Fruit fly (Drosophila melanogaster) whole organism, embryonic: ENCODE measurements around the gene Tbc1d22.

Source experiments
- Abd-B ChIP-seq: fragments of 200-800 bp; sonication (Bioruptor generic); optimal IDR thresholded peaks from 2 replicates; lab custom pipeline; 2018; ENCODE audit warnings: missing biosample characterization, mild to moderate bottlenecking, missing genetic modification characterization, moderate library complexity
- CG10431 ChIP-seq: fragments of 200-800 bp; sonication (Bioruptor generic); optimal IDR thresholded peaks from 3 replicates; lab custom pipeline; 2018; ENCODE audit warnings: missing biosample characterization, mild to moderate bottlenecking, missing genetic modification characterization
- CG10959 ChIP-seq: fragments of 200-800 bp; sonication (Bioruptor generic); IDR thresholded peaks from 2 replicates; pipeline ENCODE4 v1.3.6; 2022; ENCODE audit warnings: missing biosample characterization, missing genetic modification characterization
- CG12299 ChIP-seq: fragments of 200-800 bp; sonication (Bioruptor generic); optimal IDR thresholded peaks from 2 replicates; lab custom pipeline; 2018; ENCODE audit warnings: missing biosample characterization, mild to moderate bottlenecking, missing genetic modification characterization
- CG12391 ChIP-seq: fragments of 200-800 bp; sonication (Bioruptor generic); optimal IDR thresholded peaks from 3 replicates; lab custom pipeline; 2018; ENCODE audit warnings: missing biosample characterization, mild to moderate bottlenecking, missing genetic modification characterization, moderate library complexity
- CG12769 ChIP-seq: fragments of 200-800 bp; sonication (Bioruptor generic); optimal IDR thresholded peaks from 2 replicates; lab custom pipeline; 2019; ENCODE audit warnings: missing biosample characterization, mild to moderate bottlenecking, missing genetic modification characterization, moderate library complexity
- CG14860 ChIP-seq: fragments of 200-800 bp; sonication (Bioruptor generic); IDR thresholded peaks from 3 replicates; pipeline ENCODE4 v1.3.6; 2022; ENCODE audit warnings: missing biosample characterization, missing genetic modification characterization; ENCODE audit not compliant: partially characterized antibody
- CG1529 ChIP-seq: fragments of 200-800 bp; sonication (Bioruptor generic); optimal IDR thresholded peaks from 3 replicates; lab custom pipeline; 2018; ENCODE audit warnings: missing biosample characterization, missing genetic modification characterization
- CG16813 ChIP-seq: fragments of 200-800 bp; sonication (Bioruptor generic); IDR thresholded peaks from 3 replicates; pipeline ENCODE4 v1.3.6; 2022; ENCODE audit warnings: missing biosample characterization, missing genetic modification characterization; ENCODE audit not compliant: partially characterized antibody
- CG17359 ChIP-seq: fragments of 200-800 bp; sonication (Bioruptor generic); optimal IDR thresholded peaks from 3 replicates; lab custom pipeline; 2018; ENCODE audit warnings: missing biosample characterization, mild to moderate bottlenecking, missing genetic modification characterization, moderate library complexity
- CG1792 ChIP-seq: fragments of 200-800 bp; sonication (Bioruptor generic); optimal IDR thresholded peaks from 2 replicates; lab custom pipeline; 2016; ENCODE audit warnings: missing biosample characterization, missing genetic modification characterization
- CG1832 ChIP-seq: fragments of 200-800 bp; sonication (Bioruptor generic); optimal IDR thresholded peaks from 2 replicates; lab custom pipeline; 2017; ENCODE audit warnings: missing biosample characterization, mild to moderate bottlenecking, missing genetic modification characterization, inconsistent platforms
- CG30403 ChIP-seq: fragments of 200-800 bp; sonication (Bioruptor generic); optimal IDR thresholded peaks from 3 replicates; lab custom pipeline; 2016; ENCODE audit warnings: missing biosample characterization, missing genetic modification characterization
- CG34422 ChIP-seq: fragments of 200-800 bp; sonication (Bioruptor generic); IDR thresholded peaks from 3 replicates; pipeline ENCODE4 v1.3.6; 2022; ENCODE audit warnings: missing biosample characterization, missing genetic modification characterization
- CG3847 ChIP-seq: fragments of 200-800 bp; sonication (Bioruptor generic); IDR thresholded peaks from 2 replicates; pipeline ENCODE4 v1.3.6; 2022; ENCODE audit warnings: missing biosample characterization, missing genetic modification characterization
- CG4282 ChIP-seq: fragments of 200-800 bp; sonication (Bioruptor generic); optimal IDR thresholded peaks from 2 replicates; lab custom pipeline; 2016; ENCODE audit warnings: missing biosample characterization, missing genetic modification characterization
- CG4424 ChIP-seq: fragments of 200-800 bp; sonication (Bioruptor generic); optimal IDR thresholded peaks from 3 replicates; lab custom pipeline; 2016; ENCODE audit warnings: missing biosample characterization, missing genetic modification characterization
- CG6254 ChIP-seq: fragments of 200-800 bp; sonication (Bioruptor generic); optimal IDR thresholded peaks from 3 replicates; lab custom pipeline; 2017; ENCODE audit warnings: mild to moderate bottlenecking, missing biosample characterization, missing genetic modification reagents, missing genetic modification characterization
- CG6683 ChIP-seq: fragments of 200-800 bp; sonication (Bioruptor generic); optimal IDR thresholded peaks from 2 replicates; lab custom pipeline; 2017; ENCODE audit warnings: missing biosample characterization, mild to moderate bottlenecking, missing genetic modification characterization, missing genetic modification reagents
- CG8290 ChIP-seq, 3 experiments: fragments of 200-800 bp; sonication (Bioruptor generic); optimal IDR thresholded peaks; 2 replicates each; lab custom pipeline; 2016 to 2019; ENCODE audit warnings: missing biosample characterization in 3 of 3, missing genetic modification characterization in 3 of 3, mild to moderate bottlenecking in 2 of 3, moderate library complexity in 1 of 3
- CG8944 ChIP-seq: fragments of 200-800 bp; sonication (Bioruptor generic); optimal IDR thresholded peaks from 3 replicates; lab custom pipeline; 2016; ENCODE audit warnings: missing biosample characterization, missing genetic modification characterization
- Dip3 ChIP-seq: fragments of 200-800 bp; sonication (Bioruptor generic); optimal IDR thresholded peaks from 3 replicates; lab custom pipeline; 2016; ENCODE audit warnings: missing biosample characterization, missing genetic modification characterization
- GATAe ChIP-seq: fragments of 200-800 bp; sonication (Bioruptor generic); conservative IDR thresholded peaks from 2 replicates; pipeline ENCODE4 v1.3.6; 2022; ENCODE audit warnings: missing biosample characterization, missing genetic modification characterization
- Gug ChIP-seq: fragments of 200-800 bp; sonication (Bioruptor generic); IDR thresholded peaks from 4 replicates; pipeline ENCODE4 v1.3.6; 2022; ENCODE audit warnings: missing biosample characterization, missing genetic modification characterization
- Lpt ChIP-seq: fragments of >200 bp; optimal IDR thresholded peaks from 2 replicates; lab custom pipeline; 2018; ENCODE audit warnings: missing biosample characterization, missing genetic modification characterization
- MBD-R2 ChIP-seq: fragments of 200-800 bp; sonication (Bioruptor generic); IDR thresholded peaks from 2 replicates; pipeline ENCODE4 v1.3.6; 2022; ENCODE audit warnings: missing biosample characterization, missing genetic modification characterization
- Med ChIP-seq: fragments of 200-800 bp; sonication (Bioruptor generic); peaks from one replicate; lab custom pipeline; 2016; ENCODE audit warnings: missing biosample characterization, missing genetic modification characterization, mild to moderate bottlenecking, inconsistent platforms, moderate library complexity
- Opbp ChIP-seq: fragments of 200-800 bp; sonication (Bioruptor generic); IDR thresholded peaks from 3 replicates; pipeline ENCODE4 v1.3.6; 2022; ENCODE audit warnings: missing biosample characterization, missing genetic modification characterization; ENCODE audit not compliant: partially characterized antibody
- Optix ChIP-seq: fragments of 200-800 bp; sonication (Bioruptor generic); IDR thresholded peaks from 3 replicates; pipeline ENCODE4 v1.3.6; 2022; ENCODE audit warnings: missing biosample characterization, missing genetic modification characterization
- PHDP ChIP-seq: fragments of 200-800 bp; sonication (Bioruptor generic); optimal IDR thresholded peaks from 3 replicates; lab custom pipeline; 2018; ENCODE audit warnings: missing biosample characterization, mild to moderate bottlenecking, missing genetic modification characterization, moderate library complexity
- Pdp1 ChIP-seq, 2 experiments: fragments of 200-800 bp; sonication (Bioruptor generic); optimal IDR thresholded peaks; 3 replicates each; lab custom pipeline; 2016; ENCODE audit warnings: missing biosample characterization in 2 of 2, missing genetic modification characterization in 2 of 2, mild to moderate bottlenecking in 1 of 2, moderate library complexity in 1 of 2
- abd-A ChIP-seq: fragments of 200-800 bp; sonication (Bioruptor generic); optimal IDR thresholded peaks from 3 replicates; lab custom pipeline; 2019; ENCODE audit warnings: missing biosample characterization, mild to moderate bottlenecking, missing genetic modification characterization, moderate library complexity
- bsh ChIP-seq, 2 experiments: fragments of 200-800 bp; sonication (Bioruptor generic); optimal IDR thresholded peaks; 2 replicates each; lab custom pipeline; 2017 to 2018; ENCODE audit warnings: mild to moderate bottlenecking in 2 of 2, missing biosample characterization in 2 of 2, missing genetic modification characterization in 2 of 2, moderate library complexity in 1 of 2
- chn ChIP-seq: fragments of 200-800 bp; sonication (Bioruptor generic); optimal IDR thresholded peaks from 2 replicates; lab custom pipeline; 2016; ENCODE audit warnings: missing biosample characterization, missing genetic modification characterization
- ci ChIP-seq: fragments of 200-800 bp; sonication (Bioruptor generic); IDR thresholded peaks from 3 replicates; pipeline ENCODE4 v1.3.6; 2022; ENCODE audit warnings: missing biosample characterization, missing genetic modification characterization
- crp ChIP-seq, 2 experiments: fragments of 200-800 bp; sonication (Bioruptor generic); optimal IDR thresholded peaks; 2 replicates in 1 of 2; 3 replicates in 1 of 2; lab custom pipeline; 2017; ENCODE audit warnings: missing biosample characterization in 2 of 2, missing genetic modification characterization in 2 of 2, mild to moderate bottlenecking in 1 of 2, moderate library complexity in 1 of 2
- eyg ChIP-seq: fragments of 200-800 bp; sonication (Bioruptor generic); optimal IDR thresholded peaks from 3 replicates; lab custom pipeline; 2016; ENCODE audit warnings: missing biosample characterization, missing genetic modification characterization
- gfzf ChIP-seq: fragments of 200-800 bp; sonication (Bioruptor generic); optimal IDR thresholded peaks from 2 replicates; lab custom pipeline; 2016; ENCODE audit warnings: missing biosample characterization, mild to moderate bottlenecking, missing genetic modification characterization, moderate library complexity
- gsb-n ChIP-seq: fragments of 200-800 bp; sonication (Bioruptor generic); optimal IDR thresholded peaks from 3 replicates; lab custom pipeline; 2018; ENCODE audit warnings: missing biosample characterization, mild to moderate bottlenecking, missing genetic modification characterization
- her ChIP-seq: fragments of 200-800 bp; sonication (Bioruptor generic); optimal IDR thresholded peaks from 2 replicates; lab custom pipeline; 2016; ENCODE audit warnings: missing biosample characterization, missing genetic modification characterization
- ind ChIP-seq: fragments of 200-800 bp; sonication (Bioruptor generic); optimal IDR thresholded peaks from 3 replicates; lab custom pipeline; 2016; ENCODE audit warnings: missing biosample characterization, missing genetic modification characterization
- kni ChIP-seq: fragments of 200-800 bp; sonication (Bioruptor generic); optimal IDR thresholded peaks from 3 replicates; lab custom pipeline; 2017; ENCODE audit warnings: mild to moderate bottlenecking, missing biosample characterization, missing genetic modification reagents, missing genetic modification characterization
- lab ChIP-seq: fragments of 200-800 bp; sonication (Bioruptor generic); optimal IDR thresholded peaks from 3 replicates; lab custom pipeline; 2017; ENCODE audit warnings: missing biosample characterization, missing genetic modification characterization, mild to moderate bottlenecking, moderate library complexity, missing genetic modification reagents
- onecut ChIP-seq: fragments of 200-800 bp; sonication (Bioruptor generic); IDR thresholded peaks from 2 replicates; pipeline ENCODE4 v1.3.6; 2022; ENCODE audit warnings: missing biosample characterization, missing genetic modification characterization
- pita ChIP-seq: fragments of 200-800 bp; sonication (Bioruptor generic); optimal IDR thresholded peaks from 2 replicates; lab custom pipeline; 2017; ENCODE audit warnings: missing biosample characterization, mild to moderate bottlenecking, missing genetic modification characterization
- rib ChIP-seq: fragments of 200-800 bp; sonication (Bioruptor generic); IDR thresholded peaks from 2 replicates; pipeline ENCODE4 v1.3.6; 2022; ENCODE audit warnings: missing biosample characterization, missing genetic modification characterization
- ro ChIP-seq: fragments of 200-800 bp; sonication (Bioruptor generic); IDR thresholded peaks from 2 replicates; pipeline ENCODE4 v1.3.6; 2022; ENCODE audit warnings: missing biosample characterization, missing genetic modification characterization
- sob ChIP-seq: fragments of 200-800 bp; sonication (Bioruptor generic); IDR thresholded peaks from 2 replicates; pipeline ENCODE4 v1.3.6; 2022; ENCODE audit warnings: missing biosample characterization, missing genetic modification characterization
- ssp ChIP-seq: fragments of 200-800 bp; sonication (Bioruptor generic); IDR thresholded peaks from 2 replicates; pipeline ENCODE4 v1.3.6; 2022; ENCODE audit warnings: missing biosample characterization, missing genetic modification characterization

The Tbc1d22 gene

dm6 chr3R:21127352-21127985 lies 25.5 kb downstream of the Tbc1d22 start, which contains the start of the genes slmb and CG5793 (continued):
- no peak for TF ChIP-seq CG10959 (GFP tag; lab: Robert Waterston, UW)
- TF ChIP-seq Med (GFP tag; lab: Kevin White, UChicago) = peak; percentile 94
- TF ChIP-seq kni (GFP tag; lab: Kevin White, UChicago) = peak; percentile 45
- TF ChIP-seq sob = peak; percentile 67
- peak; percentile 44 to 92 for TF ChIP-seq crp (GFP tag; optimal IDR thresholded peaks at IDR 0.05; lab: Kevin White, UChicago)
- peak in 1 of 2 experiments; percentile 27 for TF ChIP-seq bsh (GFP tag; optimal IDR thresholded peaks at IDR 0.05; lab: Kevin White, UChicago)
- no peak for TF ChIP-seq onecut (GFP tag; lab: Robert Waterston, UW)
- TF ChIP-seq ro (GFP tag; lab: Robert Waterston, UW) = no peak
- no peak for TF ChIP-seq CG34422 (GFP tag; lab: Robert Waterston, UW)
- peak; percentile 25 for TF ChIP-seq gsb-n (tag; lab: Kevin White, UChicago)
- TF ChIP-seq CG14860 (GFP tag; lab: Robert Waterston, UW) = no peak
- peak; percentile 63 for TF ChIP-seq CG16813 (GFP tag; lab: Robert Waterston, UW)
- TF ChIP-seq Dip3 (GFP tag; lab: Kevin White, UChicago) = peak; percentile 59
- no peak; the same call in 1 of the 2 replicates for TF ChIP-seq rib (GFP tag; lab: Robert Waterston, UW)
- peak; percentile 44 for TF ChIP-seq chn (GFP tag; lab: Kevin White, UChicago)
- TF ChIP-seq eyg (GFP tag; lab: Kevin White, UChicago) = peak; percentile 37
- TF ChIP-seq abd-A (tag; lab: Kevin White, UChicago) = no peak
- peak; percentile 39 to 99 for TF ChIP-seq Pdp1 (GFP tag; optimal IDR thresholded peaks at IDR 0.05; lab: Kevin White, UChicago)
- peak; percentile 31 for TF ChIP-seq PHDP (tag; lab: Kevin White, UChicago)
- TF ChIP-seq CG6254 (GFP tag; lab: Kevin White, UChicago) = no peak
- TF ChIP-seq CG1529 (GFP tag; lab: Kevin White, UChicago) = no peak
- TF ChIP-seq CG1792 (GFP tag; lab: Kevin White, UChicago) = peak; percentile 60
- no peak for TF ChIP-seq CG12299 (tag; lab: Kevin White, UChicago)
- peak; percentile 48 for TF ChIP-seq ind (GFP tag; lab: Kevin White, UChicago)
- no peak for TF ChIP-seq CG1832 (GFP tag; lab: Kevin White, UChicago)
- TF ChIP-seq CG10431 = peak; percentile 73
- TF ChIP-seq CG12391 (tag; lab: Kevin White, UChicago) = peak; percentile 34
- no peak for TF ChIP-seq lab (GFP tag; lab: Kevin White, UChicago)
- peak; percentile 62 for TF ChIP-seq CG30403 (GFP tag; lab: Kevin White, UChicago)
- peak; percentile 12 for TF ChIP-seq Abd-B (GFP tag; lab: Kevin White, UChicago)
- TF ChIP-seq CG4424 (GFP tag; lab: Kevin White, UChicago) = peak; percentile 56
- no peak for TF ChIP-seq CG17359
- TF ChIP-seq GATAe (GFP tag; lab: Robert Waterston, UW) = peak; percentile 62; the same call in 1 of the 2 replicates
- peak; percentile 80 for TF ChIP-seq MBD-R2 (GFP tag; lab: Robert Waterston, UW)
- TF ChIP-seq CG8944 (GFP tag; lab: Kevin White, UChicago) = peak; percentile 54
- TF ChIP-seq Optix (GFP tag; lab: Robert Waterston, UW) = no peak
- TF ChIP-seq her = peak; percentile 91
- TF ChIP-seq pita (GFP tag; lab: Kevin White, UChicago) = no peak
- no peak for TF ChIP-seq CG6683 (GFP tag; lab: Kevin White, UChicago)
- TF ChIP-seq CG8290 (GFP tag; optimal IDR thresholded peaks at IDR 0.05; lab: Kevin White, UChicago) = peak; percentile 23
- TF ChIP-seq CG8290 (tag; optimal IDR thresholded peaks at IDR 0.05; lab: Kevin White, UChicago) = no peak
- peak; percentile 31 for TF ChIP-seq CG4282 (GFP tag; lab: Kevin White, UChicago)
- peak; percentile 85 for TF ChIP-seq gfzf (GFP tag; lab: Kevin White, UChicago)
- peak; percentile 53; the same call in 1 of the 3 replicates for TF ChIP-seq Opbp
- no peak; the same call in 1 of the 2 replicates for TF ChIP-seq ssp
- TF ChIP-seq Gug = no peak
- TF ChIP-seq CG12769 (tag; lab: Kevin White, UChicago) = no peak
- peak; percentile 74 for TF ChIP-seq CG3847
- TF ChIP-seq Lpt (GFP tag; lab: Kevin White, UChicago) = no peak
- TF ChIP-seq ci (GFP tag; lab: Robert Waterston, UW) = peak; percentile 56; the same call in 1 of the 3 replicates
